Fruit fly (Drosophila melanogaster) whole organism, larva: ENCODE data around the gene Klp68D.

ENCODE experiments used
- noc ChIP-seq: fragments of 200-800 bp; sonication (Bioruptor generic); optimal IDR thresholded peaks from 3 replicates; lab custom pipeline; 2019; ENCODE audit warnings: missing biosample characterization, mild to moderate bottlenecking, missing genetic modification characterization, moderate library complexity

The Klp68D gene

DNA sequence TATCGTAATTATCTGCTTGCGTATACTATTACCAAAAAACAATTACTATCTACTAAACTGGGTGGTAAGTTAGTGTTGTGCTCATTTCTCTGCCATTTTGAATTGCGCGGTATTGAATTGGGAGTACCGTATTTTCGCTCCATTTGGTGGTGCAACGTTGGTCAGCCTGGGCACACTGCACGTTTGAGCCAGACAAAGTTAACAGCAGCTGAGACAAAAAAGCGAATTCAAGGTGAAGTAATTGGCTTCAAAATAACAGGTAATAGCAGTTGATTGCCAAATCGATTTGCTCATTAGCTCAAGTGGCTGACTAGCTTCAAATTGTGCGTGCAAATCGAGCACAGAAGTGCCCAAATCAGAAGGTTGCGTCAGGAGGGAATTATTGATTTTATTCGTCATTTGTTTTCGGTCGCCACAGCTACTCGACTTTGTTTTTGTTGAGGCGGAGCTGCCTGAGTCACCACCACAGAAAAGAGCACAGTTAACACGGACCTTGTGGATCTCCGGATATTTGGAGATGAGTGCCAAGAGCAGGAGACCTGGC lies at the start of gene Klp68D:
Klp68D (plus strand) TSS at position 175 of the 544 bp plus-strand sequence.
- no peak for TF ChIP-seq noc (tag; lab: Kevin White, UChicago)

DNA sequence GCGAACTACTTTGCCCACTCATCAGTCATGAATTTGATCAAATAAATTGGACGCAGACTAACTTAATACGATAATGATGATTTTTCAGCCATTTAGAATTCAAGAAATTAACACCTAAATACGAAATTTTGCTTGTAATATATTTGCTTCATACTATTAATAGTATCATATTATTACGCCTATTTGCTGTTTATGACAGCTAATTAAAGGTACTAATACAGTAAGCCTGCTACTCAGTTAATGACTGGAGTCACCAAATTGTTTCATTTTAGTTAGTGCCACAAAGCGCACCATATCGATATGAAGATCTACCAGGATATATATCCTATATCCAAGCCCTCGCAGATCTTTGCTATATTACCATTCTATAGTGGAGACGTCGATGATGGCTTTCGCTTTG lies 44.4 kb upstream of the Klp68D start, which contains the start of gene Gr68a:
Gr68a (plus strand) TSS at position 301 of the 400 bp plus-strand sequence.
- TF ChIP-seq noc (tag; lab: Kevin White, UChicago), result no peak

DNA sequence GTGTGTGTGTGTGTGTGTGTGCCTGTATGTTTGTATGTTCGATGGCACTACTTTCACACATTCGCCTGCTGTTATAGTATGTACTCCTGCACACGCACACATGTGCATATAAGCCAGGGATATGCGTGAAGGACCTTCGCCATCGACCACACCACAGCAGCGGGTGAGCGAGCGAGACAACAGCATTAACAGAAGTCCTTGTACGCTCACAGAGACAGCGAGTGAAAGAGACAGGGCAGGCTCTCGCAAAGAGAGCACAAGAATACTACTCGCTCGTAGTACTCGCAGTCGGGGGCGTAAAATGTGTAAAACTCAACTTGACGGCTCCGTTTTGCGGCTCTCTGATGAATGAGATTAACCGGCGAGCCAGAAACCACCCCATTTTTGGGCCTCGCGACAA lies 30.5 kb upstream of the Klp68D start:
- no peak for TF ChIP-seq noc (tag; lab: Kevin White, UChicago)

DNA sequence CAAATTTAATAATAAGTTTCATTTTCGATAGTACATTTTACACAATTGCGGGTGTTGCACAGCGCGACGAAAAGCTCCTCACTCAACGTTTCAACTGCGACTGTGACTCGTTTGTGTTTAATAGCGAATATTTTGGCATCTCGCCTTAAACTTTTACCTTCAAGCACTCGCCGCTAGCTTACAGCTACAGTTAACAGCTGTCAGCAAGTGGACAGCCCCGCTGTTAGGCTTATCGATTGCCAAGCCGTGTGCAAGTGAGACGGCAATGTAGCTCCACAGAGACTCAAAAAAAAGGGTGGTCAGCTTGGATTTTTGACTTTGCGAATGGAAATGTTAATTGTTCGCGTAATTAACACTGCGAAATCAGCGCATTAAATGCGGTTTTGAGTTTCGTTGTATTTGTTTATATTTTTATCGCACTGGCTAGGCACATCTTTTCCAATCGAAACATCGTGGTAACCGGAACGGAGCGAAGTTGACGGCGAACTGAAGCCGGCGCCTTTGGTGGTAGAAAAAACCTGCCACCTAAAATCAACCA lies 29.6 kb upstream of the Klp68D start, which contains the start of gene loaf:
loaf (minus strand) TSS at position 488 of the 538 bp plus-strand sequence.
- no peak for TF ChIP-seq noc (tag; lab: Kevin White, UChicago)

DNA sequence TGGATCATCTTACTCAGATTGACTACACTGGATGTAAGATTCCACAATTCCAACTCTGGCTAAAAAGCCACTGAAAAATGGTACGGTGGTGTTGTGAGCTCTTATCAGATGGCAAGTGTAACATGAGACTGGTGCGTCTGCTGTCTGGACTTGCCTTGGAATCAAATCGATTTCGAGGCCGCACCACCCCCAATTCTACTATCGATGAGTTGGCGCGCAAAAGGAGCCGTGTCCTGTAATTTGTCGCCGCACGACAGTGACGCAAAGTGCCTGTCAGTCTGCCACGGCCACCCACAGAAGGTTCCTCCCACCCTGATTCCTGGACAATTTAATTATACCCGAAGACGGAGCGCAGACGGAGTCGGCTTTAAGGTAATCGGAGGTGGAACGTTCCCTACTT lies 28.9 kb upstream of the Klp68D start:
- no peak for TF ChIP-seq noc (tag; lab: Kevin White, UChicago)

DNA sequence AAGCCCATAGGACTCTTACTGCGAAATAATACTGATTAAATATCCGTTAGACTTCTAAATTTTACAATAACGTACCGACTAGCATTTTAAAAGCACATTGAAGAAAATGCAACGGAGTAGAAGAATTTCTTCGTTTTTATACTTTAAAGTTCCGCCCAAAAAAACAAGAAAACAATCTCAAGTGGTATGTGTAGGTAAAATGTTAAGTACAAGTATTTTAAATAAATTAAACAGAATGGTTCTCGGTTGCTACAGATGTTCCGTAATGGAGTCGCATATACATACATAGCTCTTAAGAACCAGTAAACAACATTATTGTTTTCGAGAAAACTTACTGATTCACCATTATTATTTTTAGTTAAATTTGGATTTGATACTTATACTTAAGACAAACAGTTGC lies 23.4 kb upstream of the Klp68D start, which contains the start of gene Muc68D:
Muc68D (minus strand) TSS at position 101 of the 400 bp plus-strand sequence.
- TF ChIP-seq noc (tag; lab: Kevin White, UChicago), result no peak

DNA sequence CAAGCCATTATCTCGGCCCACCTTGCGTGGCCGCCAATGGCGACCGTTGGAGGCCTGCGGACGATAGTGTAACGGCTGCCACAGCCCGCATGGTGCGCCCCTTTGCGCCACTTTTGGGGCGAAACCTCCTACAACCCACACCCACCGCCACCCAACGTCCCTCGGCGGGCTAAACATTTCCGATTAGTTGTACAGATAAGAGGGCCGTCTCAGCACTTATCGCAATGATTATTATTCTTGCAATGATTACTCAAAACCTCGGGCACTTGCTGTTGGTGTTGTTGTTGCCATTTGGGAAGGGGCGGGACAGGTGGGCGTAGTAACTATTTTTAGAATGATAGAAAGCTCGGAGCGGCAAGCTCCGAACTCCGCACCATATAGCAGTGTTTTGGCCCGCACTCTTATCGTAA lies 22.8 kb upstream of the Klp68D start:
- TF ChIP-seq noc (tag; lab: Kevin White, UChicago), result peak; percentile 20

DNA sequence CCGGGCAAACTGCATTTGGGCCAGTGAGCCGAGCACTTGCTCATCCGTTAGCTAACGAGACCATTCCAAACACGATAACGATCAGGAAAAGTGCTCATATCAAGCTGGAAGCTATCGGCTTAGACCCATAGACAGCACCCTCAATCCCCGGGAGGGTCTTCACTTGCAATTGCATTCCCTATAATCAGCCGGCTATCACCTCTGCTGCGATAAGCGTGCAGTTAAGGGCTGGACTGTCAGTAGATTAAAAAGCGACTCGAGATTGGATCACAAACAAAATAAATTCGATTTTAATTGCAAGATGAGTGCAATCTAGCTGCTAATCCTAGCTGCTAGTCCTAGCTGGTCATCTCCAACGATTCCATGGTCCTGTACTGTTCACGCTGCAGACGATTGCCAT lies 21.6 kb upstream of the Klp68D start:
- TF ChIP-seq noc (tag; lab: Kevin White, UChicago), result no peak

DNA sequence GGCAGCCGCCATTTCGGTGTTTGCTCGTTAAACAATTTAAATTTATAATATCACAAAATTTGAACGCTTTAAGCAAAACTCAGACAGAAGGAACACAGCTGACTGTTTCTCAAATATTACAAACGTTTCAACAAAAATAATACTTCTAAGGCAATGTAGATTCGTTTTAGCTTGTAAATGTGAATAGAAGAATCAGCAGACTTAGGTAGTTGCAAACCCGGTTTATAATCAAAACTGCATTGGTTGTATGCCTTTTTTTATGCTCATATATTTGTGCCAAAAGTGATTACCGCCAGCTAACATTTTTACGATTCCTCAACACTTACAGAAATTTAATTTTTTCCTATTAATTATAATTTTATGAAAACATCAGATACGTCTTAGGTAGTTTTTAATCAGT lies 21.0 kb upstream of the Klp68D start, which contains the start of gene Tim13:
Tim13 (minus strand) TSS at position 101 of the 400 bp plus-strand sequence.
- TF ChIP-seq noc (tag; lab: Kevin White, UChicago), result no peak

DNA sequence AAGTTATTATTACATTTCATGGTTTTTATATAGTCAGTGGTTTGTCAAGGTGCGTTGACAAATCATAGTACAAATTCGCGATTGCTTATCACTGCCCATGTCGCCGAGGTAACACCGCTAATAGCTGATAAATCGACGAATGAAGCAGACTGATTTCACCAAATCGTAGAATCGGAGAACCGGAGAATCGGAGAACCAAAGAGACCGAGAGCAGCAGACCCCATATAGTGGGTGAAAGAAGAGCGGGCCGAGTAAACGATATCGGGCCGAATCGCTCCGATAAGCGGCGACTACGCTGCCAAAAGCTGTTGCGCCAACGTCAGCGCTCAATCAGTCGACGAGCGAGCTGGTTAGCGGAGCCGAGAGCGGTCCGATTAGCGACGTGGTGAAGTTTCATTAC lies 18.7 kb upstream of the Klp68D start, which contains the start of gene CG14131:
CG14131 (plus strand) TSS at position 343 of the 400 bp plus-strand sequence.
- no peak for TF ChIP-seq noc (tag; lab: Kevin White, UChicago)

DNA sequence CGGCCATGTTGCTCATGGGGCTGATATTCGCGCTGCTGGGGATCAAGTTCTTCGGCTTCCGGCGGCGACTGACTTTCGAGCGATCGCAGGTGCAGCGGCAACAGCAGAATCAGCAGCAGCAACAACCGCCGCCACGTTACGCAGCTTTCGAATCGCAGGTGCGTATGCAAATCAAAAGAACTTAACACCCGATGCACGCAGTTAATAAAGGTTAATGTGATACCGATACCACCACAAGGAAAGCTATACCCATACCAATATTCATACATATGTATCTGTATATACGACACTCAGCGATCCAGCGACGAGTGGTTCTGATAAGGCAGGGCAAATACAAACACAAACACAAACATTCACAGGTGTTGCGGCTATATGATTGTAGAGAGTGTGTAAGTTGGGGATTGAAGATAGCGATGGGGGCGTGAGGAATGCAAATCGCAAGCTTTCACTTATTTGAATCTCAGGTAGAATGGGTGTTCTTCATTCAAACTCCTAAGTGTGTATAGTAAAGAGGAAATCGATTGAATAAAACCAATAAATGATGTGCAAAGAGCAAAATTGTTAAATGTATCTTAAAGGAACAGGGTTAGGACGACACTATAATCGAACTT lies 18.0 kb upstream of the Klp68D start:
- TF ChIP-seq noc (tag; lab: Kevin White, UChicago), result no peak

DNA sequence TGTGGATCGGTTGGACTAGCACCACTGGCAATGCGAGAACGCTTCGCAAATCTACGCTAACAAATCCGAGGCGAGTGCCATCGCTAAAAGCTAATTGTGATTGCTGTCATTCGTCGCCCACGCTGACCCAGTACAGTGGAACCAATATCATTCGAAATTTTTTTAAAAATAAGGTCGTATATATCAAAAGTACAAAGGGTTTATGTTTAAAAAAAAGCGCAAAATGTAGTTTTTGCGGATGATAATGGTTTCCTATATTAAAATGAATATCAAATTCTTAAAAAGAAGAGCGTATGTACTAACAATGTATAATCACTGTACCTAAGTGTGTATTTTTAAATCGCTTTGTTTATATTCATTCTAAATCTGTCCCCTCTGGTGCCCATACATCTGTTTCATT lies 10.1 kb upstream of the Klp68D start:
- peak; percentile 78 for TF ChIP-seq noc (tag; lab: Kevin White, UChicago)

DNA sequence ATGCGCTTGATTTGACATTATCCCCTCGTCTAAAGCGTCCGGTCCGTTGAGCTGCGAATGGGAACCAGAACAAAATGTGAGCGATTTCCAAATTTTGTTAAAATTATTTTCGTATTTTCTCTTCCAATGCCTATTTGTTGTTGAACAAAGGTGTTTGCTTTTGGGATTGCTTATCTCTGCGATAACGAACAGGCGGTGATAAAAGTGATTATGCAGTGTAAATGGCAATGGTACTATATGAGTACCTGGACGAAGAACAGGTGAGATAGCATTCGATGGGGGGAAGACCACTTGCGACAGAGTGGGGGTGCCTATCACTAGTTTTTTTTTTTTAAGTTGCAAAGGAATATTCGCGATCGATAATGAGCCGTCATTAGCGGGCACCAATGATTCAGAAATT lies 7.2 kb upstream of the Klp68D start:
- no peak for TF ChIP-seq noc (tag; lab: Kevin White, UChicago)

DNA sequence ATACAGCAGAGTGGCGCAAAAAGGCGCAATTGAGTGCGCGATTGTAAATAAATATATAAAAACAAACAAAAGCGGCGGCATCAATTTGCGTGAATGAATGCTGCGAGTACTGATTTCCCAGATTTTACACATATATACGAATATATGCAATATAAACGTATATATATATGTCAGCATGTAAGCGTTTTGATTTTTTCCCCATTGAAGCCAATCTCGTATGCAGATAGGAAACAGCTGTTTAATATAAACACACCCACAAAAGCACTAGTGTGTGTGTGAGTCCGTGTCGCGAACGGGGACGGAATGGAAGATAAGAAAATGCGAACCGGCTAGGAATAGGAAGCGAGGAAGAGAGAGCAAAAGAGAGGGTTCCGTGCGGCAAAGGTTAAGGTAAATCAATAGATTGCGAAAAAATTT lies 6.5 kb upstream of the Klp68D start:
- TF ChIP-seq noc (tag; lab: Kevin White, UChicago), result peak; percentile 29

DNA sequence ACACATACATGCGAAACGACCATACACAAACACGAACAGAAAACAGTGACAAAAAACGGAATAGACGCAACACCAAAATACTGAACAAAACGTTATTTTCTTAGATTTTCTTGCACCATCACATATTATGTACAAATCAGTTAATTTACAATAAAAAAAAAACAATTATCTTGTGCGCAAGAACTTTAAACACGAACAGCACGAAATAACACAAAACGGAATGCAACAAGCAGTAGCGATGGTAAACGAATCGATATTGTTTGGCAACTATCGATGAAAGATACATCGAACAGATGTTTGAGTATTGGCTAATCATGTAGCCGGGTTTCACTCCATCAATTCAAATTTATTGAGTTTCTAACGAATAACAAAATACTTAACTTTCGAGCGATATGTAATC lies 5.6 kb upstream of the Klp68D start, which contains the start of gene Pi3K68D:
Pi3K68D (minus strand) TSS at position 241 of the 400 bp plus-strand sequence.
- no peak for TF ChIP-seq noc (tag; lab: Kevin White, UChicago)

DNA sequence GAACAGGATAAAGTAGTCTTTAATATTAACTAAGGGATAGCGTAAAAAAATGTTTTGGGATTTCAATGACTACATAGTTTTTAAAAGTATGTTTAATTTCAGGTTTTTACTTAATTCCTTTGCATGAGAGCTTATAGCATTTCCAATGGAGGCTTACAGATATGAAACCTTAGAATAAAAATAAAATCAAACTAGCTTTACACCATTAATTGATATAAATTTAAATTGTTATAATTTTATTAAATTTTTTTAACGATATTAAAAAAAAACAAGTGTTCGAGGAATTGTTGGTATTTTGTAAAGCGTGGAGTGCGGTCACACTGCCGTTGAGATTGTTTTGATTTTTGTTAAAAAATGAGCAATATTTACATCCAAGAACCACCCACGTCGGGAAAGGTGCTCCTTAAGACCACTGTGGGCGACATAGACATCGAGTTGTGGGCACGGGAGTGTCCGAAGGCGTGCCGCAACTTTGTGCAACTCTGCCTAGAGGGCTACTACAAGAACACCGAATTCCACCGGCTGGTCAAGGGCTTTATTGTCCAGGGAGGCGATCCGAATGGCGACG lies 2.1 kb upstream of the Klp68D start, which contains the start of the genes twy and CG10907:
twy (minus strand) TSS at position 51 of the 568 bp plus-strand sequence.
CG10907 (plus strand) TSS at position 282 of the 568 bp plus-strand sequence.
- TF ChIP-seq noc (tag; lab: Kevin White, UChicago), result no peak
